Comparison of ENCODE assay signal across 3 fruit fly cellular contexts in genomic region chr3R:26008892-26009539, dm6.
TF ChIP-seq lines count a peak whose summit lies in the region.

No protein-coding gene starts in this region.

TF ChIP-seq in whole organism, embryonic, 481 proteins besides CTCF, POLR2A, EP300 and RAD21 (continued from another document and continues in another):
- TF ChIP-seq pita (GFP tag; optimal IDR thresholded peaks at IDR 0.05; lab: Kevin White, UChicago) (no peak), stwl (tag; optimal IDR thresholded peaks at IDR 0.05; lab: Kevin White, UChicago) (no peak), en (GFP tag; optimal IDR thresholded peaks at IDR 0.05; lab: Kevin White, UChicago) (peak; percentile 78), CG12744 (GFP tag; optimal IDR thresholded peaks at IDR 0.05; lab: Kevin White, UChicago) (peak; percentile 79), CG6683 (GFP tag; optimal IDR thresholded peaks at IDR 0.05; lab: Kevin White, UChicago) (peak; percentile 56), CG31365 (tag; optimal IDR thresholded peaks at IDR 0.05; lab: Kevin White, UChicago) (peak; percentile 26), Dip2 (GFP tag; IDR thresholded peaks at IDR 0.05; lab: Robert Waterston, UW) (0 out of 2 replicates have a peak, but pooled peaks have one; percentile 7), cg (GFP tag; optimal IDR thresholded peaks at IDR 0.05; lab: Kevin White, UChicago) (peak; percentile 46), ttk (GFP tag; IDR thresholded peaks at IDR 0.05; lab: Robert Waterston, UW) (peak; percentile 85), CoRest (tag; optimal IDR thresholded peaks at IDR 0.05; lab: Kevin White, UChicago) (peak; percentile 91), CG10321 (GFP tag; IDR thresholded peaks at IDR 0.05; lab: Robert Waterston, UW) (peak; percentile 52), CG12769 (tag; optimal IDR thresholded peaks at IDR 0.05; lab: Kevin White, UChicago) (peak; percentile 81), CG8089 (GFP tag; optimal IDR thresholded peaks at IDR 0.05; lab: Kevin White, UChicago) (peak; percentile 72), CG9437 (GFP tag; optimal IDR thresholded peaks at IDR 0.05; lab: Kevin White, UChicago) (peak; percentile 83), CG11247 (GFP tag; IDR thresholded peaks at IDR 0.05; lab: Robert Waterston, UW) (peak; percentile 80), CG4730 (GFP tag; IDR thresholded peaks at IDR 0.05; lab: Robert Waterston, UW) (peak; percentile 84), Doc3 (GFP tag; IDR thresholded peaks at IDR 0.05; lab: Robert Waterston, UW; ENCODE audit: partially characterized antibody) (no peak), CG9727 (GFP tag; optimal IDR thresholded peaks at IDR 0.05; lab: Kevin White, UChicago) (peak; percentile 85), Rfx (GFP tag; IDR thresholded peaks at IDR 0.05; lab: Robert Waterston, UW) (peak; percentile 90), CG1602 (GFP tag; optimal IDR thresholded peaks at IDR 0.05; lab: Kevin White, UChicago) (peak; percentile 86), danr (GFP tag; IDR thresholded peaks at IDR 0.05; lab: Robert Waterston, UW) (peak; percentile 72), trh (GFP tag; optimal IDR thresholded peaks at IDR 0.05; lab: Kevin White, UChicago) (peak; percentile 43), scrt (GFP tag; optimal IDR thresholded peaks at IDR 0.05; lab: Kevin White, UChicago) (peak; percentile 84), zfh2 (GFP tag; optimal IDR thresholded peaks at IDR 0.05; lab: Kevin White, UChicago) (peak; percentile 69), gro (GFP tag; optimal IDR thresholded peaks at IDR 0.05; lab: Kevin White, UChicago) (peak; percentile 66), sob (GFP tag; IDR thresholded peaks at IDR 0.05; lab: Robert Waterston, UW) (peak; percentile 81), Fer3 (tag; optimal IDR thresholded peaks at IDR 0.05; lab: Kevin White, UChicago) (peak; percentile 85), H15 (GFP tag; IDR thresholded peaks at IDR 0.05; lab: Robert Waterston, UW) (peak; percentile 85), HHEX (GFP tag; optimal IDR thresholded peaks at IDR 0.05; lab: Kevin White, UChicago) (peak; percentile 81), nmo (GFP tag; optimal IDR thresholded peaks at IDR 0.05; lab: Kevin White, UChicago) (peak; percentile 93), hbn (GFP tag; IDR thresholded peaks at IDR 0.05; lab: Robert Waterston, UW; ENCODE audit: partially characterized antibody) (no peak), CHES-1-like (GFP tag; optimal IDR thresholded peaks at IDR 0.05; lab: Kevin White, UChicago) (peak; percentile 86), Xbp1 (GFP tag; optimal IDR thresholded peaks at IDR 0.05; lab: Kevin White, UChicago) (peak; percentile 90), CG7928 (GFP tag; optimal IDR thresholded peaks at IDR 0.05; lab: Kevin White, UChicago) (peak; percentile 6), eve (GFP tag; optimal IDR thresholded peaks at IDR 0.05; lab: Kevin White, UChicago) (no peak), CG6765 (GFP tag; optimal IDR thresholded peaks at IDR 0.05; lab: Kevin White, UChicago) (peak; percentile 66), CG17361 (GFP tag; IDR thresholded peaks at IDR 0.05; lab: Robert Waterston, UW) (peak; percentile 91), Ssrp (tag; optimal IDR thresholded peaks at IDR 0.05; lab: Kevin White, UChicago) (peak; percentile 86), Lim3 (GFP tag; IDR thresholded peaks at IDR 0.05; lab: Robert Waterston, UW) (peak; percentile 72), CG18764 (GFP tag; optimal IDR thresholded peaks at IDR 0.05; lab: Kevin White, UChicago) (peak; percentile 84), CG14860 (GFP tag; IDR thresholded peaks at IDR 0.05; lab: Robert Waterston, UW; ENCODE audit: partially characterized antibody) (no peak), Drgx (GFP tag; IDR thresholded peaks at IDR 0.05; lab: Robert Waterston, UW) (peak; percentile 94), CG10959 (GFP tag; IDR thresholded peaks at IDR 0.05; lab: Robert Waterston, UW) (peak; percentile 69), corto (GFP tag; optimal IDR thresholded peaks at IDR 0.05; lab: Kevin White, UChicago) (peak; percentile 92)

TF ChIP-seq in whole organism, prepupa, 60 proteins besides CTCF, POLR2A, EP300 and RAD21 (continued from another document):
- TF ChIP-seq lz (GFP tag; optimal IDR thresholded peaks at IDR 0.05; lab: Kevin White, UChicago) (peak; percentile 97), fd85E (GFP tag; optimal IDR thresholded peaks at IDR 0.05; lab: Kevin White, UChicago) (peak; percentile 88), CG11902 (GFP tag; optimal IDR thresholded peaks at IDR 0.05; lab: Kevin White, UChicago) (peak; percentile 96), CG6808 (GFP tag; optimal IDR thresholded peaks at IDR 0.05; lab: Kevin White, UChicago) (peak; percentile 97), CG32006 (GFP tag; optimal IDR thresholded peaks at IDR 0.05; lab: Kevin White, UChicago) (peak; percentile 97), fkh (GFP tag; optimal IDR thresholded peaks at IDR 0.05; lab: Kevin White, UChicago) (no peak), cyc (GFP tag; optimal IDR thresholded peaks at IDR 0.05; lab: Kevin White, UChicago) (peak; percentile 97), CG8319 (GFP tag; optimal IDR thresholded peaks at IDR 0.05; lab: Kevin White, UChicago) (peak; percentile 92), CG7368 (GFP tag; optimal IDR thresholded peaks at IDR 0.05; lab: Kevin White, UChicago) (peak; percentile 95), Hr38 (GFP tag; optimal IDR thresholded peaks at IDR 0.05; lab: Kevin White, UChicago) (no peak), Eip93F (GFP tag; optimal IDR thresholded peaks at IDR 0.05; lab: Kevin White, UChicago) (peak; percentile 96), CG6276 (GFP tag; optimal IDR thresholded peaks at IDR 0.05; lab: Kevin White, UChicago) (peak; percentile 93), CG9139 (GFP tag; optimal IDR thresholded peaks at IDR 0.05; lab: Kevin White, UChicago) (peak; percentile 95), CG11762 (GFP tag; optimal IDR thresholded peaks at IDR 0.05; lab: Kevin White, UChicago; ENCODE audit: insufficient read depth) (peak; percentile 96), CG34406 (GFP tag; optimal IDR thresholded peaks at IDR 0.05; lab: Kevin White, UChicago) (peak; percentile 97), CG10631 (GFP tag; optimal IDR thresholded peaks at IDR 0.05; lab: Kevin White, UChicago) (peak; percentile 97), OdsH (GFP tag; optimal IDR thresholded peaks at IDR 0.05; lab: Kevin White, UChicago) (peak; percentile 97), Ets21C (GFP tag; optimal IDR thresholded peaks at IDR 0.05; lab: Kevin White, UChicago) (peak; percentile 95), CG6163 (GFP tag; IDR thresholded peaks at IDR 0.05; lab: Robert Waterston, UW) (peak; percentile 95), Met (GFP tag; optimal IDR thresholded peaks at IDR 0.05; lab: Kevin White, UChicago) (peak; percentile 99), CG10669 (GFP tag; optimal IDR thresholded peaks at IDR 0.05; lab: Kevin White, UChicago) (peak; percentile 98), Eip75B (GFP tag; optimal IDR thresholded peaks at IDR 0.05; lab: Kevin White, UChicago) (peak; percentile 98), CG8632 (GFP tag; optimal IDR thresholded peaks at IDR 0.05; lab: Kevin White, UChicago) (peak; percentile 97), esn (GFP tag; optimal IDR thresholded peaks at IDR 0.05; lab: Kevin White, UChicago) (peak; percentile 98), vri (GFP tag; optimal IDR thresholded peaks at IDR 0.05; lab: Kevin White, UChicago) (peak; percentile 97), svp (GFP tag; lab: Kevin White, UChicago) (peak; percentile 99), Hr4 (GFP tag; optimal IDR thresholded peaks at IDR 0.05; lab: Kevin White, UChicago) (peak; percentile 98), CG11294 (GFP tag; IDR thresholded peaks at IDR 0.05; lab: Robert Waterston, UW) (peak; percentile 81), net (GFP tag; optimal IDR thresholded peaks at IDR 0.05; lab: Kevin White, UChicago) (peak; percentile 96), Eip78C (GFP tag; lab: Kevin White, UChicago) (peak; percentile 100), eg (GFP tag; IDR thresholded peaks at IDR 0.05; lab: Robert Waterston, UW) (peak; percentile 91; the same call in 2 of the 3 replicates), pdm3 (GFP tag; optimal IDR thresholded peaks at IDR 0.05; lab: Kevin White, UChicago) (peak; percentile 98), CG1621 (tag; optimal IDR thresholded peaks at IDR 0.05; lab: Kevin White, UChicago) (peak; percentile 96), topi (GFP tag; optimal IDR thresholded peaks at IDR 0.05; lab: Kevin White, UChicago) (peak; percentile 98), Sox14 (GFP tag; optimal IDR thresholded peaks at IDR 0.05; lab: Kevin White, UChicago) (peak; percentile 98), Smox (GFP tag; optimal IDR thresholded peaks at IDR 0.05; lab: Kevin White, UChicago) (peak; percentile 97), Ets96B (tag; optimal IDR thresholded peaks at IDR 0.05; lab: Kevin White, UChicago) (peak; percentile 99)

TF ChIP-seq in whole organism, wandering third instar larva, 38 proteins besides CTCF, POLR2A, EP300 and RAD21 (continued from another document):
- peak; percentile 95 for TF ChIP-seq dmrt93B (GFP tag; optimal IDR thresholded peaks at IDR 0.05; lab: Kevin White, UChicago)
- TF ChIP-seq br (GFP tag; optimal IDR thresholded peaks at IDR 0.05; lab: Kevin White, UChicago): peak; percentile 97
- no peak for TF ChIP-seq usp (GFP tag; optimal IDR thresholded peaks at IDR 0.05; lab: Kevin White, UChicago)
- TF ChIP-seq Hr83 (GFP tag; optimal IDR thresholded peaks at IDR 0.05; lab: Kevin White, UChicago; ENCODE audit: poor library complexity, severe bottlenecking): peak; percentile 30
